Worm (Caenorhabditis elegans) whole organism, L1 larva: ENCODE data around the gene agxt-1.

Experiments used
- C16A3.4 ChIP-seq: fragments of 150-350 bp; optimal IDR thresholded peaks from 2 replicates; lab custom pipeline; 2014; ENCODE audit warnings: missing biosample characterization, missing genetic modification characterization
- F16B12.6 ChIP-seq: fragments of 150-350 bp; optimal IDR thresholded peaks from 2 replicates; lab custom pipeline; 2014; ENCODE audit warnings: missing biosample characterization, missing genetic modification characterization
- Y116A8C.19 ChIP-seq: sonication (generic microtip); optimal IDR thresholded peaks from 2 replicates; lab custom pipeline; 2016; ENCODE audit warnings: missing compliant biosample characterization, missing genetic modification characterization, borderline replicate concordance
- aha-1 ChIP-seq: fragments of 150-350 bp; optimal IDR thresholded peaks from 2 replicates; lab custom pipeline; 2014; ENCODE audit warnings: missing biosample characterization, missing genetic modification characterization
- aly-2 ChIP-seq: fragments of 150-350 bp; optimal IDR thresholded peaks from 2 replicates; lab custom pipeline; 2014; ENCODE audit warnings: missing biosample characterization, missing genetic modification characterization
- ama-1 ChIP-seq: fragments of 150-350 bp; optimal IDR thresholded peaks from 2 replicates; lab custom pipeline; 2014
- blmp-1 ChIP-seq: fragments of 150-350 bp; optimal IDR thresholded peaks from 2 replicates; lab custom pipeline; 2014; ENCODE audit warnings: missing biosample characterization, missing genetic modification characterization
- ces-1 ChIP-seq: fragments of 150-350 bp; optimal IDR thresholded peaks from 2 replicates; lab custom pipeline; 2014; ENCODE audit warnings: missing biosample characterization, missing genetic modification reagents, missing genetic modification characterization
- efl-1 ChIP-seq, 4 experiments: fragments of 150-350 bp; optimal IDR thresholded peaks in 3 of 4; peaks in 1 of 4; 1 replicate in 1 of 4; 2 replicates in 3 of 4; lab custom pipeline; 2014; ENCODE audit warnings: missing biosample characterization in 2 of 4, missing genetic modification characterization in 2 of 4, missing genetic modification reagents in 2 of 4
- efl-3 ChIP-seq: fragments of 200-800 bp; sonication (Bioruptor generic); optimal IDR thresholded peaks from 2 replicates; lab custom pipeline; 2018; ENCODE audit warnings: mild to moderate bottlenecking, missing genetic modification characterization, missing compliant biosample characterization
- egl-27 ChIP-seq, 2 experiments: fragments of 150-350 bp in 1 of 2; sonication (generic microtip); optimal IDR thresholded peaks; 3 replicates each; lab custom pipeline; 2017 to 2018; ENCODE audit warnings: missing biosample characterization in 2 of 2, missing genetic modification characterization in 2 of 2, missing genetic modification reagents in 2 of 2
- elt-3 ChIP-seq, 6 experiments: fragments of 150-350 bp in 1 of 6; sonication (generic microtip); optimal IDR thresholded peaks; 2 replicates each; lab custom pipeline; 2017 to 2018; ENCODE audit warnings: missing biosample characterization in 6 of 6, missing genetic modification characterization in 6 of 6, inconsistent platforms in 1 of 6
- ets-5 ChIP-seq: fragments of 200-800 bp; sonication (Bioruptor generic); IDR thresholded peaks from 2 replicates; pipeline ENCODE4 v1.3.6; 2022; ENCODE audit warnings: missing genetic modification characterization, missing compliant biosample characterization
- grh-1 ChIP-seq: fragments of 200-800 bp; sonication (Bioruptor generic); IDR thresholded peaks from 2 replicates; pipeline ENCODE4 v1.3.6; 2022; ENCODE audit warnings: missing genetic modification reagents, missing genetic modification characterization, missing compliant biosample characterization
- hpl-2 ChIP-seq: fragments of 150-350 bp; optimal IDR thresholded peaks from 2 replicates; lab custom pipeline; 2014; ENCODE audit warnings: missing biosample characterization, missing genetic modification reagents, missing genetic modification characterization
- isw-1 ChIP-seq: fragments of 200-800 bp; sonication (Bioruptor generic); IDR thresholded peaks from 2 replicates; pipeline ENCODE4 v1.3.6; 2022; ENCODE audit warnings: missing genetic modification characterization, missing compliant biosample characterization
- lin-13 ChIP-seq: fragments of 150-350 bp; optimal IDR thresholded peaks from 2 replicates; lab custom pipeline; 2014; ENCODE audit warnings: missing biosample characterization, missing genetic modification reagents, missing genetic modification characterization
- lin-15B ChIP-seq: fragments of 150-350 bp; sonication (generic microtip); optimal IDR thresholded peaks from 3 replicates; lab custom pipeline; 2014; ENCODE audit warnings: missing biosample characterization, missing genetic modification characterization
- lin-35 ChIP-seq, 2 experiments: fragments of 150-350 bp; optimal IDR thresholded peaks; 2 replicates each; lab custom pipeline; 2014; ENCODE audit warnings: missing biosample characterization in 2 of 2, missing genetic modification characterization in 2 of 2, missing genetic modification reagents in 2 of 2
- lir-3 ChIP-seq: sonication (generic microtip); optimal IDR thresholded peaks from 2 replicates; lab custom pipeline; 2016; ENCODE audit warnings: mild to moderate bottlenecking, missing genetic modification characterization, moderate library complexity, missing compliant biosample characterization; ENCODE audit not compliant: poor library complexity
- lsy-2 ChIP-seq, 2 experiments: fragments of 150-350 bp; optimal IDR thresholded peaks; 2 replicates each; lab custom pipeline; 2014; ENCODE audit warnings: missing biosample characterization in 2 of 2, missing genetic modification characterization in 2 of 2
- mep-1 ChIP-seq: fragments of 150-350 bp; optimal IDR thresholded peaks from 2 replicates; lab custom pipeline; 2014; ENCODE audit warnings: missing biosample characterization, missing genetic modification characterization
- nhr-19 ChIP-seq: fragments of 200-800 bp; sonication (Bioruptor generic); conservative IDR thresholded peaks from 2 replicates; pipeline ENCODE4 v1.3.6; 2022; ENCODE audit warnings: missing genetic modification characterization, missing compliant biosample characterization
- nhr-20 ChIP-seq: sonication (generic microtip); optimal IDR thresholded peaks from 2 replicates; lab custom pipeline; 2016; ENCODE audit warnings: mild to moderate bottlenecking, missing genetic modification characterization, missing compliant biosample characterization
- nhr-47 ChIP-seq: sonication (generic microtip); optimal IDR thresholded peaks from 2 replicates; lab custom pipeline; 2016; ENCODE audit warnings: mild to moderate bottlenecking, missing genetic modification characterization, moderate library complexity, missing compliant biosample characterization
- nhr-71 ChIP-seq: sonication (generic microtip); optimal IDR thresholded peaks from 2 replicates; lab custom pipeline; 2016; ENCODE audit warnings: mild to moderate bottlenecking, missing genetic modification characterization, moderate library complexity, missing compliant biosample characterization
- nhr-77 ChIP-seq: fragments of 150-350 bp; optimal IDR thresholded peaks from 2 replicates; lab custom pipeline; 2014; ENCODE audit warnings: missing biosample characterization, missing genetic modification characterization
- nhr-84 ChIP-seq: sonication (generic microtip); optimal IDR thresholded peaks from 2 replicates; lab custom pipeline; 2017; ENCODE audit warnings: missing biosample characterization, missing genetic modification characterization
- nhr-85 ChIP-seq: sonication (generic microtip); peaks from one replicate; lab custom pipeline; 2016; ENCODE audit warnings: missing genetic modification characterization, inconsistent platforms, missing compliant biosample characterization
- nhr-90 ChIP-seq: sonication (generic microtip); optimal IDR thresholded peaks from 2 replicates; lab custom pipeline; 2016; ENCODE audit warnings: mild to moderate bottlenecking, missing genetic modification characterization, missing compliant biosample characterization; ENCODE audit not compliant: poor library complexity
- pax-3 ChIP-seq: fragments of 200-800 bp; sonication (Bioruptor generic); optimal IDR thresholded peaks from 2 replicates; lab custom pipeline; 2018; ENCODE audit warnings: mild to moderate bottlenecking, missing genetic modification characterization, moderate library complexity, missing compliant biosample characterization
- rnt-1 ChIP-seq: sonication (generic microtip); optimal IDR thresholded peaks from 2 replicates; lab custom pipeline; 2016; ENCODE audit warnings: mild to moderate bottlenecking, missing genetic modification characterization, moderate library complexity, missing compliant biosample characterization
- snpc-4 ChIP-seq: fragments of 150-350 bp; optimal IDR thresholded peaks from 2 replicates; lab custom pipeline; 2014; ENCODE audit warnings: missing biosample characterization, missing genetic modification characterization
- snu-23 ChIP-seq: sonication (generic microtip); optimal IDR thresholded peaks from 2 replicates; lab custom pipeline; 2016; ENCODE audit warnings: missing genetic modification characterization, missing compliant biosample characterization
- sup-37 ChIP-seq: fragments of 200-800 bp; sonication (Bioruptor generic); optimal IDR thresholded peaks from 2 replicates; lab custom pipeline; 2018; ENCODE audit warnings: mild to moderate bottlenecking, missing genetic modification characterization, missing compliant biosample characterization
- swsn-7 ChIP-seq: sonication (generic microtip); optimal IDR thresholded peaks from 2 replicates; lab custom pipeline; 2016; ENCODE audit warnings: missing genetic modification characterization, missing compliant biosample characterization
- tbx-2 ChIP-seq: sonication (generic microtip); optimal IDR thresholded peaks from 2 replicates; lab custom pipeline; 2016; ENCODE audit warnings: missing genetic modification characterization, missing compliant biosample characterization
- unc-86 ChIP-seq: sonication (generic microtip); optimal IDR thresholded peaks from 2 replicates; lab custom pipeline; 2016; ENCODE audit warnings: missing genetic modification characterization, missing compliant biosample characterization
- ztf-4 ChIP-seq: fragments of 150-350 bp; optimal IDR thresholded peaks from 2 replicates; lab custom pipeline; 2014; ENCODE audit warnings: missing biosample characterization, missing genetic modification characterization

agxt-1 gene

ce11 chrII:8818257-8818656 is 27.1 kb upstream of the agxt-1 start (continued):
- TF ChIP-seq ets-5 = no peak
- TF ChIP-seq swsn-7 (tag; lab: Kevin White, UChicago) = no peak
- peak; percentile 72 for TF ChIP-seq nhr-19 (GFP tag; lab: Robert Waterston, UW)
- TF ChIP-seq efl-3 (GFP tag; lab: Kevin White, UChicago) = no peak
- TF ChIP-seq efl-1 (optimal IDR thresholded peaks at IDR 0.05; lab: Kevin White, UChicago) = no peak
- peak in 1 of 2 experiments; percentile 91 for TF ChIP-seq efl-1 (GFP tag; optimal IDR thresholded peaks at IDR 0.05 in 1 of 2; lab: Kevin White, UChicago)
- no peak for TF ChIP-seq lin-13
- TF ChIP-seq lin-15B (tag; lab: Kevin White, UChicago) = no peak
- no peak for TF ChIP-seq egl-27 (tag; optimal IDR thresholded peaks at IDR 0.05; lab: Kevin White, UChicago)
- peak in 1 of 2 experiments; percentile 29 for TF ChIP-seq lsy-2 (tag; optimal IDR thresholded peaks at IDR 0.05; lab: Kevin White, UChicago)
- TF ChIP-seq nhr-71 (tag; lab: Kevin White, UChicago) = peak; percentile 75
- TF ChIP-seq ces-1 (GFP tag; lab: Kevin White, UChicago) = no peak
- no peak for TF ChIP-seq sup-37 (GFP tag; lab: Kevin White, UChicago)
- peak; percentile 30 for TF ChIP-seq nhr-47 (tag; lab: Kevin White, UChicago)
- TF ChIP-seq Y116A8C.19 (tag; lab: Kevin White, UChicago) = no peak
- TF ChIP-seq nhr-20 (tag; lab: Kevin White, UChicago) = peak; percentile 71
- no peak for TF ChIP-seq nhr-77 (tag; lab: Kevin White, UChicago)
- TF ChIP-seq unc-86 = no peak
- TF ChIP-seq, all 84 proteins: peak for 17

ce11 chrII:8818978-8819896 is 26.2 kb upstream of the agxt-1 start, which contains the start of gene F46C5.10:
F46C5.10 (minus strand) TSS chrII:8819028.
- TF ChIP-seq grh-1 (GFP tag; lab: Robert Waterston, UW) (no peak), elt-3 (tag; optimal IDR thresholded peaks at IDR 0.05; lab: Kevin White, UChicago) (peak in 3 of 6 experiments; percentile 17 to 46 (median 17)), snu-23 (peak; percentile 6), nhr-85 (tag; lab: Kevin White, UChicago) (peak; percentile 88), mep-1 (tag; lab: Kevin White, UChicago) (peak; percentile 5), efl-1 (optimal IDR thresholded peaks at IDR 0.05; lab: Kevin White, UChicago) (no peak), efl-1 (GFP tag; optimal IDR thresholded peaks at IDR 0.05 in 1 of 2; lab: Kevin White, UChicago) (peak in 1 of 2 experiments; percentile 67), tbx-2 (tag; lab: Kevin White, UChicago) (peak; percentile 25), snpc-4 (no peak), C16A3.4 (tag; lab: Kevin White, UChicago) (no peak), lin-35 (GFP tag; optimal IDR thresholded peaks at IDR 0.05; lab: Kevin White, UChicago) (peak in 1 of 2 experiments; percentile 33), nhr-19 (GFP tag; lab: Robert Waterston, UW) (peak; percentile 87), nhr-90 (tag; lab: Kevin White, UChicago) (peak; percentile 67), pax-3 (tag; lab: Kevin White, UChicago) (no peak), nhr-47 (tag; lab: Kevin White, UChicago) (peak; percentile 27), lsy-2 (tag; optimal IDR thresholded peaks at IDR 0.05; lab: Kevin White, UChicago) (peak in 1 of 2 experiments; percentile 23), ces-1 (GFP tag; lab: Kevin White, UChicago) (no peak), nhr-71 (tag; lab: Kevin White, UChicago) (peak; percentile 58), nhr-20 (tag; lab: Kevin White, UChicago) (peak; percentile 55)

- TF ChIP-seq efl-1 (optimal IDR thresholded peaks at IDR 0.05; lab: Kevin White, UChicago) = peak in 1 of 2 experiments; percentile 1
- peak in 1 of 2 experiments; percentile 89 for TF ChIP-seq efl-1 (GFP tag; optimal IDR thresholded peaks at IDR 0.05 in 1 of 2; lab: Kevin White, UChicago)
- no peak for TF ChIP-seq nhr-84 (tag; lab: Kevin White, UChicago)
- TF ChIP-seq snpc-4 = no peak
- TF ChIP-seq rnt-1 (tag; lab: Kevin White, UChicago) = peak; percentile 9
- peak; percentile 3 for TF ChIP-seq lin-13
- peak; percentile 28 for TF ChIP-seq lir-3
- TF ChIP-seq aly-2 (tag; lab: Kevin White, UChicago) = peak; percentile 35
- TF ChIP-seq elt-3 (tag; optimal IDR thresholded peaks at IDR 0.05; lab: Kevin White, UChicago) = peak in 3 of 6 experiments; percentile 30 to 61 (median 33)
- no peak for TF ChIP-seq isw-1 (GFP tag; lab: Robert Waterston, UW)
- peak; percentile 0 for TF ChIP-seq ztf-4
- peak; percentile 33 for TF ChIP-seq blmp-1 (tag; lab: Kevin White, UChicago)
- TF ChIP-seq hpl-2 (GFP tag; lab: Kevin White, UChicago) = no peak
- TF ChIP-seq nhr-71 (tag; lab: Kevin White, UChicago) = peak; percentile 35
- TF ChIP-seq pax-3 (tag; lab: Kevin White, UChicago) = no peak
- TF ChIP-seq sup-37 (GFP tag; lab: Kevin White, UChicago) = no peak
- peak; percentile 31; the same call in 1 of the 2 replicates for TF ChIP-seq nhr-19 (GFP tag; lab: Robert Waterston, UW)
- no peak for TF ChIP-seq aha-1 (tag; lab: Kevin White, UChicago)
- TF ChIP-seq tbx-2 (tag; lab: Kevin White, UChicago) = peak; percentile 42
- TF ChIP-seq grh-1 (GFP tag; lab: Robert Waterston, UW) = 0 out of 2 replicates have a peak, but pooled peaks have one; percentile 25
- TF ChIP-seq nhr-85 (tag; lab: Kevin White, UChicago) = peak; percentile 73
- TF ChIP-seq ama-1 (lab: Kevin White, UChicago) = peak; percentile 46
- peak; percentile 4 for TF ChIP-seq snu-23
- no peak for TF ChIP-seq F16B12.6 (tag; lab: Kevin White, UChicago)
These were observed 25.0 kb upstream of the agxt-1 start for ce11 chrII:8820126-8820972.
